Fruit fly (Drosophila melanogaster) whole organism, embryonic: ENCODE results near the gene CG10481.

Experiments
- Atf6 ChIP-seq: fragments of 200-800 bp; sonication (Bioruptor generic); IDR thresholded peaks from 2 replicates; pipeline ENCODE4 v1.3.6; 2022; ENCODE audit warnings: missing biosample characterization, missing genetic modification characterization
- Bgb ChIP-seq: fragments of 200-800 bp; sonication (Bioruptor generic); IDR thresholded peaks from 2 replicates; pipeline ENCODE4 v1.3.6; 2022; ENCODE audit warnings: missing biosample characterization, missing genetic modification characterization; ENCODE audit not compliant: partially characterized antibody
- CG10654 ChIP-seq: fragments of 200-800 bp; sonication (Bioruptor generic); optimal IDR thresholded peaks from 2 replicates; lab custom pipeline; 2016; ENCODE audit warnings: missing biosample characterization, missing genetic modification characterization
- CG12155 ChIP-seq: fragments of 200-800 bp; sonication (Bioruptor generic); optimal IDR thresholded peaks from 3 replicates; lab custom pipeline; 2016; ENCODE audit warnings: missing biosample characterization, missing genetic modification characterization
- CG12219 ChIP-seq: fragments of 200-800 bp; sonication (Bioruptor generic); optimal IDR thresholded peaks from 3 replicates; lab custom pipeline; 2018; ENCODE audit warnings: missing biosample characterization, mild to moderate bottlenecking, missing genetic modification characterization
- CG12236 ChIP-seq: fragments of 200-800 bp; sonication (Bioruptor generic); optimal IDR thresholded peaks from 2 replicates; lab custom pipeline; 2016; ENCODE audit warnings: missing biosample characterization, missing genetic modification characterization
- CG13287 ChIP-seq: fragments of 200-800 bp; sonication (Bioruptor generic); IDR thresholded peaks from 2 replicates; pipeline ENCODE4 v1.3.6; 2022; ENCODE audit warnings: missing biosample characterization, missing genetic modification characterization; ENCODE audit not compliant: partially characterized antibody
- CG17186 ChIP-seq: fragments of 200-800 bp; sonication (Bioruptor generic); optimal IDR thresholded peaks from 3 replicates; lab custom pipeline; 2017; ENCODE audit warnings: missing biosample characterization, missing genetic modification reagents, missing genetic modification characterization
- CG2120 ChIP-seq: fragments of 200-800 bp; sonication (Bioruptor generic); optimal IDR thresholded peaks from 3 replicates; lab custom pipeline; 2016; ENCODE audit warnings: missing biosample characterization, missing genetic modification characterization
- CG3281 ChIP-seq: fragments of 200-800 bp; sonication (Bioruptor generic); optimal IDR thresholded peaks from 3 replicates; lab custom pipeline; 2017; ENCODE audit warnings: missing biosample characterization, mild to moderate bottlenecking, missing genetic modification characterization
- CG34376 ChIP-seq: fragments of 200-800 bp; sonication (Bioruptor generic); optimal IDR thresholded peaks from 2 replicates; lab custom pipeline; 2018; ENCODE audit warnings: missing biosample characterization, mild to moderate bottlenecking, missing genetic modification characterization
- CG3726 ChIP-seq: fragments of 200-800 bp; sonication (Bioruptor generic); IDR thresholded peaks from 3 replicates; pipeline ENCODE4, ENCODE4 v1.3.6; 2022; ENCODE audit warnings: missing biosample characterization, missing genetic modification characterization
- CG3995 ChIP-seq: fragments of 200-800 bp; sonication (Bioruptor generic); optimal IDR thresholded peaks from 3 replicates; lab custom pipeline; 2016; ENCODE audit warnings: missing biosample characterization, missing genetic modification characterization
- CG4360 ChIP-seq: fragments of 200-800 bp; sonication (Bioruptor generic); IDR thresholded peaks from 2 replicates; pipeline ENCODE4 v1.3.6; 2022; ENCODE audit warnings: missing biosample characterization, missing genetic modification characterization
- CG5245 ChIP-seq: fragments of 200-800 bp; sonication (Bioruptor generic); optimal IDR thresholded peaks from 3 replicates; lab custom pipeline; 2016; ENCODE audit warnings: missing biosample characterization, missing genetic modification characterization
- CG5953 ChIP-seq: fragments of 200-800 bp; sonication (Bioruptor generic); IDR thresholded peaks from 2 replicates; pipeline ENCODE4 v1.3.6; 2022; ENCODE audit warnings: missing biosample characterization, missing genetic modification characterization
- CG6272 ChIP-seq: fragments of 200-800 bp; sonication (Bioruptor generic); IDR thresholded peaks from 2 replicates; pipeline ENCODE4 v1.3.6; 2022; ENCODE audit warnings: missing biosample characterization, missing genetic modification characterization
- CG6683 ChIP-seq: fragments of 200-800 bp; sonication (Bioruptor generic); optimal IDR thresholded peaks from 2 replicates; lab custom pipeline; 2017; ENCODE audit warnings: missing biosample characterization, mild to moderate bottlenecking, missing genetic modification characterization, missing genetic modification reagents
- CG7928 ChIP-seq: fragments of 200-800 bp; sonication (Bioruptor generic); optimal IDR thresholded peaks from 2 replicates; lab custom pipeline; 2017; ENCODE audit warnings: missing biosample characterization, mild to moderate bottlenecking, missing genetic modification characterization
- CG7963 ChIP-seq: fragments of 200-800 bp; sonication (Bioruptor generic); IDR thresholded peaks from 3 replicates; pipeline ENCODE4 v1.3.6; 2022; ENCODE audit warnings: missing biosample characterization, missing genetic modification characterization; ENCODE audit not compliant: partially characterized antibody
- CG9817 ChIP-seq: fragments of 200-800 bp; sonication (Bioruptor generic); optimal IDR thresholded peaks from 2 replicates; lab custom pipeline; 2018; ENCODE audit warnings: missing biosample characterization, mild to moderate bottlenecking, missing genetic modification characterization, moderate library complexity
- CHES-1-like ChIP-seq: fragments of 200-800 bp; sonication (Bioruptor generic); optimal IDR thresholded peaks from 2 replicates; lab custom pipeline; 2016; ENCODE audit warnings: missing biosample characterization, missing genetic modification characterization
- D19A ChIP-seq: fragments of 200-800 bp; optimal IDR thresholded peaks from 3 replicates; lab custom pipeline; 2019; ENCODE audit warnings: missing biosample characterization, mild to moderate bottlenecking, missing genetic modification characterization, moderate library complexity
- Dll ChIP-seq: fragments of 200-800 bp; sonication (Bioruptor generic); IDR thresholded peaks from 4 replicates; pipeline ENCODE4 v1.3.6; 2022; ENCODE audit warnings: missing biosample characterization, missing genetic modification characterization; ENCODE audit not compliant: partially characterized antibody
- Lim3 ChIP-seq: fragments of 200-800 bp; sonication (Bioruptor generic); IDR thresholded peaks from 2 replicates; pipeline ENCODE4 v1.3.6; 2022; ENCODE audit warnings: missing biosample characterization, missing genetic modification characterization
- MTF-1 ChIP-seq: fragments of 200-800 bp; sonication (Bioruptor generic); optimal IDR thresholded peaks from 2 replicates; lab custom pipeline; 2018; ENCODE audit warnings: missing biosample characterization, mild to moderate bottlenecking, missing genetic modification characterization, borderline replicate concordance
- Nf-YB ChIP-seq: fragments of 200-800 bp; sonication (Bioruptor generic); optimal IDR thresholded peaks from 3 replicates; lab custom pipeline; 2019; ENCODE audit warnings: missing biosample characterization, mild to moderate bottlenecking, missing genetic modification characterization, moderate library complexity
- Six4 ChIP-seq: fragments of 200-800 bp; sonication (Bioruptor generic); optimal IDR thresholded peaks from 2 replicates; lab custom pipeline; 2016; ENCODE audit warnings: missing biosample characterization, missing genetic modification characterization
- Xbp1 ChIP-seq: fragments of 200-800 bp; sonication (Bioruptor generic); optimal IDR thresholded peaks from 3 replicates; lab custom pipeline; 2016; ENCODE audit warnings: missing biosample characterization, mild to moderate bottlenecking, missing genetic modification characterization
- ac ChIP-seq: fragments of 200-800 bp; sonication (Bioruptor generic); optimal IDR thresholded peaks from 3 replicates; lab custom pipeline; 2017; ENCODE audit warnings: missing biosample characterization, mild to moderate bottlenecking, missing genetic modification characterization
- amos ChIP-seq: fragments of 200-800 bp; sonication (Bioruptor generic); IDR thresholded peaks from 2 replicates; pipeline ENCODE4 v1.3.6; 2022; ENCODE audit warnings: missing biosample characterization, missing genetic modification characterization; ENCODE audit not compliant: partially characterized antibody
- az2 ChIP-seq: fragments of 200-800 bp; sonication (Bioruptor generic); optimal IDR thresholded peaks from 3 replicates; lab custom pipeline; 2016; ENCODE audit warnings: missing biosample characterization, missing genetic modification characterization
- crol ChIP-seq: fragments of 200-800 bp; sonication (Bioruptor generic); IDR thresholded peaks from 2 replicates; pipeline ENCODE4 v1.3.6; 2022; ENCODE audit warnings: missing biosample characterization, missing genetic modification characterization
- en ChIP-seq: fragments of 200-800 bp; sonication (Bioruptor generic); optimal IDR thresholded peaks from 2 replicates; lab custom pipeline; 2016; ENCODE audit warnings: missing biosample characterization, missing genetic modification characterization
- fd96Cb ChIP-seq: fragments of 200-800 bp; sonication (Bioruptor generic); optimal IDR thresholded peaks from 2 replicates; lab custom pipeline; 2018; ENCODE audit warnings: missing biosample characterization, mild to moderate bottlenecking, missing genetic modification characterization, moderate library complexity
- gem ChIP-seq: fragments of 200-800 bp; sonication (Bioruptor generic); optimal IDR thresholded peaks from 2 replicates; lab custom pipeline; 2019; ENCODE audit warnings: missing biosample characterization, mild to moderate bottlenecking, missing genetic modification characterization, moderate library complexity
- gt ChIP-seq: fragments of 200-800 bp; sonication (Bioruptor generic); IDR thresholded peaks from 2 replicates; pipeline ENCODE4 v1.3.6; 2022; ENCODE audit warnings: missing biosample characterization, missing genetic modification characterization
- her ChIP-seq: fragments of 200-800 bp; sonication (Bioruptor generic); optimal IDR thresholded peaks from 2 replicates; lab custom pipeline; 2016; ENCODE audit warnings: missing biosample characterization, missing genetic modification characterization
- insv ChIP-seq, 2 experiments: fragments of 200-800 bp; sonication (Bioruptor generic); optimal IDR thresholded peaks; 3 replicates each; lab custom pipeline; 2016 to 2018; ENCODE audit warnings: missing biosample characterization in 2 of 2, missing genetic modification characterization in 2 of 2
- inv ChIP-seq: fragments of 200-800 bp; sonication (Bioruptor generic); IDR thresholded peaks from 2 replicates; pipeline ENCODE4 v1.3.6; 2022; ENCODE audit warnings: missing biosample characterization, missing genetic modification characterization; ENCODE audit not compliant: partially characterized antibody
- knrl ChIP-seq: fragments of 200-800 bp; sonication (Bioruptor generic); IDR thresholded peaks from 3 replicates; pipeline ENCODE4 v1.3.6; 2022; ENCODE audit warnings: missing biosample characterization, missing genetic modification characterization; ENCODE audit not compliant: partially characterized antibody
- mirr ChIP-seq: fragments of 200-800 bp; sonication (Bioruptor generic); optimal IDR thresholded peaks from 3 replicates; lab custom pipeline; 2018; ENCODE audit warnings: missing biosample characterization, mild to moderate bottlenecking, missing genetic modification characterization
- rib ChIP-seq: fragments of 200-800 bp; sonication (Bioruptor generic); IDR thresholded peaks from 2 replicates; pipeline ENCODE4 v1.3.6; 2022; ENCODE audit warnings: missing biosample characterization, missing genetic modification characterization
- sim ChIP-seq: fragments of 200-800 bp; sonication (Bioruptor generic); IDR thresholded peaks from 2 replicates; pipeline ENCODE4 v1.3.6; 2022; ENCODE audit warnings: missing biosample characterization, missing genetic modification characterization
- sisA ChIP-seq: fragments of 200-800 bp; sonication (Bioruptor generic); IDR thresholded peaks from 2 replicates; pipeline ENCODE4 v1.3.6; 2022; ENCODE audit warnings: missing biosample characterization, missing genetic modification characterization
- ssp ChIP-seq: fragments of 200-800 bp; sonication (Bioruptor generic); IDR thresholded peaks from 2 replicates; pipeline ENCODE4 v1.3.6; 2022; ENCODE audit warnings: missing biosample characterization, missing genetic modification characterization
- stwl ChIP-seq: fragments of 200-800 bp; sonication (Bioruptor generic); optimal IDR thresholded peaks from 3 replicates; lab custom pipeline; 2018; ENCODE audit warnings: missing biosample characterization, mild to moderate bottlenecking, missing genetic modification characterization, moderate library complexity
- tgo ChIP-seq: fragments of 200-800 bp; sonication (Bioruptor generic); IDR thresholded peaks from 3 replicates; pipeline ENCODE4 v1.3.6; 2022; ENCODE audit warnings: missing biosample characterization, missing genetic modification characterization

CG10481 gene

dm6 chr2L:19892450-19892849 is at the start of gene CG10481:
Gene CG10481, minus strand, starts transcription at chr2L:19892550.
- TF ChIP-seq CHES-1-like (GFP tag; lab: Kevin White, UChicago) (no peak), en (GFP tag; lab: Kevin White, UChicago) (no peak), CG3726 (GFP tag; lab: Robert Waterston, UW) (no peak), CG13287 (GFP tag; lab: Robert Waterston, UW) (no peak), mirr (no peak), CG12219 (no peak), Bgb (no peak)

DNA sequence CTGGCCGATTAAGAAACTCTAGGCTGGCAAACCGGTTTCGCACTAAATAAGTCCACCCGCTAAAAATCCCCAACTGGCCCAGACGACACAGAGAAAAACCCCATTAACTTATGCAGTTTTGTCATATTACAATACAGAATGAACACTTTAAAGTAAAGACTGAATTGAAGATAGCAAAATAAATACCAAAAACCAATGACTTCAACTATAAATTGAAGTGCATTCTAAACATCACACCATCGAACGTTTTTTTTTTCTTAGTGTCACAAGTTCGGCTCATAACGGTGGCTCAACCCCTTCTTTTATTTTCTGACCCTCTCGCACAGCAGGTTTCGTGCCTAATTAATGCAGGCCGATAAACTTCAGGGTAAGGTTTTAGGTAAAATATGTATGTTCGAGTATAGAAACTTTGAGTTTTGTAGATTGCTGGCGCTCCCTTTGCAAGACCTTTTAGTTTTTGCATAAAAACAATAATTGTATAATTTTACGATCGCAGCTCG is 49.1 kb upstream of the CG10481 start:
- no peak for TF ChIP-seq CG17186
- no peak for TF ChIP-seq stwl (tag; lab: Kevin White, UChicago)
- TF ChIP-seq MTF-1 (GFP tag; lab: Kevin White, UChicago) = peak; percentile 7
- TF ChIP-seq CG13287 (GFP tag; lab: Robert Waterston, UW) = no peak; the same call in 1 of the 2 replicates
- TF ChIP-seq tgo (GFP tag; lab: Robert Waterston, UW) = peak; percentile 94
- peak; percentile 85 for TF ChIP-seq az2 (GFP tag; lab: Kevin White, UChicago)
- peak; percentile 58 for TF ChIP-seq CG3995
- peak; percentile 44 for TF ChIP-seq CG7928 (GFP tag; lab: Kevin White, UChicago)
- peak; percentile 71 for TF ChIP-seq Six4 (GFP tag; lab: Kevin White, UChicago)
- peak; percentile 58 for TF ChIP-seq CG10654 (GFP tag; lab: Kevin White, UChicago)
- no peak for TF ChIP-seq knrl (GFP tag; lab: Robert Waterston, UW)
- peak; percentile 33 for TF ChIP-seq CG6683
- no peak for TF ChIP-seq ac (GFP tag; lab: Kevin White, UChicago)
- TF ChIP-seq sisA (GFP tag; lab: Robert Waterston, UW) = peak; percentile 75
- TF ChIP-seq Xbp1 (GFP tag; lab: Kevin White, UChicago) = peak; percentile 89
- peak; percentile 62 for TF ChIP-seq sim (GFP tag; lab: Robert Waterston, UW)
- peak; percentile 54; the same call in 1 of the 2 replicates for TF ChIP-seq gt (GFP tag; lab: Robert Waterston, UW)
- peak; percentile 71; the same call in 2 of the 3 replicates for TF ChIP-seq CG3726 (GFP tag; lab: Robert Waterston, UW)
- TF ChIP-seq CG12155 (GFP tag; lab: Kevin White, UChicago) = peak; percentile 86
- peak; percentile 50 for TF ChIP-seq Nf-YB
- peak; percentile 75 for TF ChIP-seq ssp (GFP tag; lab: Robert Waterston, UW)
- no peak for TF ChIP-seq CG7963 (GFP tag; lab: Robert Waterston, UW)
- peak; percentile 6 for TF ChIP-seq D19A (tag; lab: Kevin White, UChicago)
- peak in 1 of 2 experiments; percentile 11 for TF ChIP-seq insv (GFP tag; optimal IDR thresholded peaks at IDR 0.05; lab: Kevin White, UChicago)
- no peak for TF ChIP-seq amos
- TF ChIP-seq Atf6 (GFP tag; lab: Robert Waterston, UW) = peak; percentile 93
- peak; percentile 35; the same call in 1 of the 2 replicates for TF ChIP-seq Lim3 (GFP tag; lab: Robert Waterston, UW)
- TF ChIP-seq gem (tag; lab: Kevin White, UChicago) = peak; percentile 92
- TF ChIP-seq her (GFP tag; lab: Kevin White, UChicago) = peak; percentile 93
- no peak for TF ChIP-seq inv (GFP tag; lab: Robert Waterston, UW)
- peak; percentile 71 for TF ChIP-seq CG12236
- TF ChIP-seq CG2120 = peak; percentile 95
- peak; percentile 63 for TF ChIP-seq CG4360
- TF ChIP-seq CG34376 (GFP tag; lab: Kevin White, UChicago) = peak; percentile 47
- peak; percentile 86 for TF ChIP-seq CG6272 (GFP tag; lab: Robert Waterston, UW)
- TF ChIP-seq rib = peak; percentile 88
- no peak for TF ChIP-seq Dll (GFP tag; lab: Robert Waterston, UW)
- peak; percentile 79 for TF ChIP-seq CG9817 (tag; lab: Kevin White, UChicago)
- no peak for TF ChIP-seq CG5245 (GFP tag; lab: Kevin White, UChicago)
- TF ChIP-seq fd96Cb = peak; percentile 73
- peak; percentile 34; the same call in 1 of the 2 replicates for TF ChIP-seq crol (GFP tag; lab: Robert Waterston, UW)
- peak; percentile 73 for TF ChIP-seq CG3281 (GFP tag; lab: Kevin White, UChicago)
- peak; percentile 72 for TF ChIP-seq CG5953 (GFP tag; lab: Robert Waterston, UW)
